Fruit fly (Drosophila melanogaster) whole organism, embryonic: ENCODE data around the gene CG43051.

Experiments used
- Atf3 ChIP-seq: fragments of 200-800 bp; sonication (Bioruptor generic); optimal IDR thresholded peaks from 3 replicates; lab custom pipeline; 2016; ENCODE audit warnings: missing biosample characterization, missing genetic modification characterization
- BEAF-32 ChIP-seq: fragments of 200-800 bp; sonication (Bioruptor generic); optimal IDR thresholded peaks from 3 replicates; lab custom pipeline; 2017; ENCODE audit warnings: missing biosample characterization, missing genetic modification characterization, mild to moderate bottlenecking, moderate library complexity, missing genetic modification reagents
- CG10274 ChIP-seq: fragments of 200-800 bp; sonication (Bioruptor generic); optimal IDR thresholded peaks from 3 replicates; lab custom pipeline; 2017; ENCODE audit warnings: missing biosample characterization, mild to moderate bottlenecking, missing genetic modification characterization
- CG11504 ChIP-seq: fragments of 200-800 bp; sonication (Bioruptor generic); optimal IDR thresholded peaks from 3 replicates; lab custom pipeline; 2019; ENCODE audit warnings: missing biosample characterization, mild to moderate bottlenecking, missing genetic modification characterization, moderate library complexity
- CG12659 ChIP-seq: fragments of 200-800 bp; sonication (Bioruptor generic); optimal IDR thresholded peaks from 3 replicates; lab custom pipeline; 2017; ENCODE audit warnings: mild to moderate bottlenecking, missing biosample characterization, missing genetic modification reagents, missing genetic modification characterization
- CG14860 ChIP-seq: fragments of 200-800 bp; sonication (Bioruptor generic); IDR thresholded peaks from 3 replicates; pipeline ENCODE4 v1.3.6; 2022; ENCODE audit warnings: missing biosample characterization, missing genetic modification characterization; ENCODE audit not compliant: partially characterized antibody
- CG15011 ChIP-seq: fragments of 200-800 bp; sonication (Bioruptor generic); optimal IDR thresholded peaks from 3 replicates; lab custom pipeline; 2018; ENCODE audit warnings: missing biosample characterization, mild to moderate bottlenecking, missing genetic modification characterization
- CG15514 ChIP-seq: fragments of 200-800 bp; sonication (Bioruptor generic); optimal IDR thresholded peaks from 3 replicates; lab custom pipeline; 2017; ENCODE audit warnings: missing biosample characterization, missing genetic modification characterization, mild to moderate bottlenecking, moderate library complexity, missing genetic modification reagents
- CG15696 ChIP-seq: fragments of 200-800 bp; sonication (Bioruptor generic); optimal IDR thresholded peaks from 2 replicates; lab custom pipeline; 2019; ENCODE audit warnings: missing biosample characterization, mild to moderate bottlenecking, missing genetic modification characterization, moderate library complexity
- CG1647 ChIP-seq: fragments of 200-800 bp; sonication (Bioruptor generic); optimal IDR thresholded peaks from 3 replicates; lab custom pipeline; 2016; ENCODE audit warnings: missing biosample characterization, missing genetic modification characterization
- CG17802 ChIP-seq: fragments of 200-800 bp; sonication (Bioruptor generic); optimal IDR thresholded peaks from 2 replicates; lab custom pipeline; 2018; ENCODE audit warnings: missing biosample characterization, mild to moderate bottlenecking, missing genetic modification characterization, moderate library complexity
- CG1832 ChIP-seq: fragments of 200-800 bp; sonication (Bioruptor generic); optimal IDR thresholded peaks from 2 replicates; lab custom pipeline; 2017; ENCODE audit warnings: missing biosample characterization, mild to moderate bottlenecking, missing genetic modification characterization, inconsistent platforms
- CG2678 ChIP-seq: fragments of 200-800 bp; sonication (Bioruptor generic); optimal IDR thresholded peaks from 3 replicates; lab custom pipeline; 2019; ENCODE audit warnings: missing biosample characterization, mild to moderate bottlenecking, missing genetic modification characterization, moderate library complexity
- CG30403 ChIP-seq: fragments of 200-800 bp; sonication (Bioruptor generic); optimal IDR thresholded peaks from 3 replicates; lab custom pipeline; 2016; ENCODE audit warnings: missing biosample characterization, missing genetic modification characterization
- CG3726 ChIP-seq: fragments of 200-800 bp; sonication (Bioruptor generic); IDR thresholded peaks from 3 replicates; pipeline ENCODE4, ENCODE4 v1.3.6; 2022; ENCODE audit warnings: missing biosample characterization, missing genetic modification characterization
- CG3995 ChIP-seq: fragments of 200-800 bp; sonication (Bioruptor generic); optimal IDR thresholded peaks from 3 replicates; lab custom pipeline; 2016; ENCODE audit warnings: missing biosample characterization, missing genetic modification characterization
- CG42726 ChIP-seq: fragments of 200-800 bp; sonication (Bioruptor generic); IDR thresholded peaks from 2 replicates; pipeline ENCODE4 v1.3.6; 2022; ENCODE audit warnings: missing biosample characterization, missing genetic modification characterization; ENCODE audit not compliant: partially characterized antibody
- CG4282 ChIP-seq: fragments of 200-800 bp; sonication (Bioruptor generic); optimal IDR thresholded peaks from 2 replicates; lab custom pipeline; 2016; ENCODE audit warnings: missing biosample characterization, missing genetic modification characterization
- CG43689 ChIP-seq: fragments of 200-800 bp; sonication (Bioruptor generic); IDR thresholded peaks from 2 replicates; pipeline ENCODE4 v1.3.6; 2022; ENCODE audit warnings: missing biosample characterization, missing genetic modification characterization
- CG5245 ChIP-seq: fragments of 200-800 bp; sonication (Bioruptor generic); optimal IDR thresholded peaks from 3 replicates; lab custom pipeline; 2016; ENCODE audit warnings: missing biosample characterization, missing genetic modification characterization
- CG6813 ChIP-seq: fragments of 200-800 bp; sonication (Bioruptor generic); optimal IDR thresholded peaks from 2 replicates; lab custom pipeline; 2017; ENCODE audit warnings: missing biosample characterization, missing genetic modification characterization, mild to moderate bottlenecking, moderate library complexity, missing genetic modification reagents
- CG7372 ChIP-seq: fragments of 200-800 bp; sonication (Bioruptor generic); IDR thresholded peaks from 2 replicates; pipeline ENCODE4 v1.3.6; 2022; ENCODE audit warnings: missing biosample characterization, missing genetic modification characterization
- CG7839 ChIP-seq: fragments of 200-800 bp; sonication (Bioruptor generic); optimal IDR thresholded peaks from 3 replicates; lab custom pipeline; 2018; ENCODE audit warnings: missing biosample characterization, mild to moderate bottlenecking, missing genetic modification characterization, moderate library complexity
- Dfd ChIP-seq, 2 experiments: fragments of >200 bp; optimal IDR thresholded peaks; 2 replicates each; lab custom pipeline; 2017; ENCODE audit warnings: missing biosample characterization in 2 of 2, missing genetic modification characterization in 2 of 2
- HLH4C ChIP-seq: fragments of 200-800 bp; sonication (Bioruptor generic); IDR thresholded peaks from 3 replicates; pipeline ENCODE4 v1.3.6; 2022; ENCODE audit warnings: missing biosample characterization, missing genetic modification characterization; ENCODE audit not compliant: partially characterized antibody
- Lhr ChIP-seq: fragments of 200-800 bp; sonication (Bioruptor generic); optimal IDR thresholded peaks from 3 replicates; lab custom pipeline; 2017; ENCODE audit warnings: mild to moderate bottlenecking, missing biosample characterization, missing genetic modification reagents, missing genetic modification characterization
- Lpt ChIP-seq: fragments of >200 bp; optimal IDR thresholded peaks from 2 replicates; lab custom pipeline; 2018; ENCODE audit warnings: missing biosample characterization, missing genetic modification characterization
- Mes4 ChIP-seq: fragments of 200-800 bp; sonication (Bioruptor generic); optimal IDR thresholded peaks from 2 replicates; lab custom pipeline; 2016; ENCODE audit warnings: missing biosample characterization, missing genetic modification characterization
- Nf-YB ChIP-seq: fragments of 200-800 bp; sonication (Bioruptor generic); optimal IDR thresholded peaks from 3 replicates; lab custom pipeline; 2019; ENCODE audit warnings: missing biosample characterization, mild to moderate bottlenecking, missing genetic modification characterization, moderate library complexity
- Ptx1 ChIP-seq: fragments of 200-800 bp; sonication (Bioruptor generic); IDR thresholded peaks from 2 replicates; pipeline ENCODE4 v1.3.6; 2022; ENCODE audit warnings: missing biosample characterization, missing genetic modification characterization
- Sry-β ChIP-seq: fragments of 200-800 bp; sonication (Bioruptor generic); optimal IDR thresholded peaks from 2 replicates; lab custom pipeline; 2018; ENCODE audit warnings: missing biosample characterization, mild to moderate bottlenecking, missing genetic modification characterization, moderate library complexity
- amos ChIP-seq: fragments of 200-800 bp; sonication (Bioruptor generic); IDR thresholded peaks from 2 replicates; pipeline ENCODE4 v1.3.6; 2022; ENCODE audit warnings: missing biosample characterization, missing genetic modification characterization; ENCODE audit not compliant: partially characterized antibody
- ap ChIP-seq: fragments of 200-800 bp; sonication (Bioruptor generic); IDR thresholded peaks from 2 replicates; pipeline ENCODE4 v1.3.6; 2022; ENCODE audit warnings: missing biosample characterization, missing genetic modification characterization
- ara ChIP-seq: fragments of 200-800 bp; sonication (Bioruptor generic); IDR thresholded peaks from 2 replicates; pipeline ENCODE4 v1.3.6; 2022; ENCODE audit warnings: missing biosample characterization, missing genetic modification characterization
- bowl ChIP-seq: fragments of 200-800 bp; sonication (Bioruptor generic); IDR thresholded peaks from 2 replicates; pipeline ENCODE4 v1.3.6; 2022; ENCODE audit warnings: missing biosample characterization, missing genetic modification characterization
- bsh ChIP-seq, 2 experiments: fragments of 200-800 bp; sonication (Bioruptor generic); optimal IDR thresholded peaks; 2 replicates each; lab custom pipeline; 2017 to 2018; ENCODE audit warnings: mild to moderate bottlenecking in 2 of 2, missing biosample characterization in 2 of 2, missing genetic modification characterization in 2 of 2, moderate library complexity in 1 of 2
- cg ChIP-seq: fragments of 200-800 bp; sonication (Bioruptor generic); optimal IDR thresholded peaks from 3 replicates; lab custom pipeline; 2019; ENCODE audit warnings: missing biosample characterization, mild to moderate bottlenecking, missing genetic modification characterization, moderate library complexity
- fd102C ChIP-seq: fragments of 200-800 bp; sonication (Bioruptor generic); optimal IDR thresholded peaks from 2 replicates; lab custom pipeline; 2018; ENCODE audit warnings: missing biosample characterization, mild to moderate bottlenecking, missing genetic modification characterization, moderate library complexity
- gcm ChIP-seq: fragments of 200-800 bp; sonication (Bioruptor generic); optimal IDR thresholded peaks from 2 replicates; lab custom pipeline; 2019; ENCODE audit warnings: missing biosample characterization, mild to moderate bottlenecking, missing genetic modification characterization, moderate library complexity
- jing ChIP-seq: fragments of 200-800 bp; sonication (Bioruptor generic); optimal IDR thresholded peaks from 2 replicates; lab custom pipeline; 2018; ENCODE audit warnings: missing biosample characterization, mild to moderate bottlenecking, missing genetic modification characterization
- luna ChIP-seq: fragments of 200-800 bp; sonication (Bioruptor generic); optimal IDR thresholded peaks from 2 replicates; lab custom pipeline; 2016; ENCODE audit warnings: missing biosample characterization, missing genetic modification characterization
- nerfin-2 ChIP-seq: fragments of 200-800 bp; sonication (Bioruptor generic); IDR thresholded peaks from 2 replicates; pipeline ENCODE4 v1.3.6; 2022; ENCODE audit warnings: missing biosample characterization, missing genetic modification characterization; ENCODE audit not compliant: partially characterized antibody
- nmo ChIP-seq: fragments of 200-800 bp; sonication (Bioruptor generic); optimal IDR thresholded peaks from 2 replicates; lab custom pipeline; 2018; ENCODE audit warnings: missing biosample characterization, mild to moderate bottlenecking, missing genetic modification characterization, moderate library complexity
- row ChIP-seq: fragments of 200-800 bp; sonication (Bioruptor generic); IDR thresholded peaks from 3 replicates; pipeline ENCODE4 v1.3.6; 2022; ENCODE audit warnings: missing biosample characterization, missing genetic modification characterization
- so ChIP-seq: fragments of 200-800 bp; sonication (Bioruptor generic); IDR thresholded peaks from 3 replicates; pipeline ENCODE4 v1.3.6; 2022; ENCODE audit warnings: missing biosample characterization, missing genetic modification characterization
- tll ChIP-seq, 2 experiments: fragments of 200-800 bp in 1 of 2; fragments of >200 bp in 1 of 2; sonication (Bioruptor generic) in 1 of 2; optimal IDR thresholded peaks; 2 replicates each; lab custom pipeline; 2017 to 2019; ENCODE audit warnings: missing biosample characterization in 2 of 2, missing genetic modification characterization in 2 of 2, mild to moderate bottlenecking in 1 of 2, moderate library complexity in 1 of 2
- ttk ChIP-seq: fragments of 200-800 bp; sonication (Bioruptor generic); IDR thresholded peaks from 2 replicates; pipeline ENCODE4 v2.1.2; 2022; ENCODE audit warnings: missing biosample characterization, missing genetic modification characterization
- tup ChIP-seq: fragments of 200-800 bp; sonication (Bioruptor generic); optimal IDR thresholded peaks from 2 replicates; lab custom pipeline; 2016; ENCODE audit warnings: missing biosample characterization, mild to moderate bottlenecking, missing genetic modification characterization, moderate library complexity
- unpg ChIP-seq: fragments of 200-800 bp; sonication (Bioruptor generic); optimal IDR thresholded peaks from 3 replicates; lab custom pipeline; 2018; ENCODE audit warnings: missing biosample characterization, mild to moderate bottlenecking, missing genetic modification characterization, moderate library complexity
- wdn ChIP-seq: fragments of 200-800 bp; sonication (Bioruptor generic); IDR thresholded peaks from 2 replicates; pipeline ENCODE4 v1.3.6; 2022; ENCODE audit warnings: missing biosample characterization, missing genetic modification characterization

Gene CG43051

DNA sequence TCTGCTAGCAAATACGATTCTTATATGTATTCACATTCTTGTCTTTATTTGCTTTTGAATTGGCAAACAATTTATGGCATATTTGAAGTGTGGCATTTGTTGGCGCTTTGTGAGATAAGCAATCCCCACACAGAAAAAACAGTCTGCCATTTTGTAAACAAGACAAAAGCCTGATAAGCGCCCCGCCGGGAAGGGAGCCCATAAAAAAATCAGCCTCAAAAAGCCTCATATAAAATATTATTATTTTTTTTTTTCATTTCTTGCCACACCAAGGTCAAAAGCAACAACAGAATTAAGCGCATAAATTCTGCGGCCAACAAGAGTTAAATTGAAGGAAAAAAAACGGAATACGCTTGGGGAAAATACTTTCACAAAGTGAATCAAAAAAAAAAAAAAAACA lies 32.4 kb upstream of the CG43051 start (continued):
- TF ChIP-seq tup (no peak), CG11504 (peak; percentile 4), Atf3 (GFP tag; lab: Kevin White, UChicago) (no peak), CG7839 (tag; lab: Kevin White, UChicago) (peak; percentile 26), row (no peak), so (GFP tag; lab: Robert Waterston, UW) (no peak), CG2678 (tag; lab: Kevin White, UChicago) (peak; percentile 72), ara (GFP tag; lab: Robert Waterston, UW) (no peak), CG10274 (GFP tag; lab: Kevin White, UChicago) (no peak), ttk (GFP tag; lab: Robert Waterston, UW) (no peak), CG4282 (GFP tag; lab: Kevin White, UChicago) (no peak), amos (GFP tag; lab: Robert Waterston, UW) (no peak), CG15011 (GFP tag; lab: Kevin White, UChicago) (peak; percentile 18), CG14860 (GFP tag; lab: Robert Waterston, UW) (no peak), cg (GFP tag; lab: Kevin White, UChicago) (no peak), Ptx1 (GFP tag; lab: Robert Waterston, UW) (no peak), Nf-YB (GFP tag; lab: Kevin White, UChicago) (no peak), CG6813 (GFP tag; lab: Kevin White, UChicago) (peak; percentile 84), CG15696 (tag; lab: Kevin White, UChicago) (peak; percentile 7), fd102C (GFP tag; lab: Kevin White, UChicago) (no peak), CG3726 (GFP tag; lab: Robert Waterston, UW) (no peak), wdn (GFP tag; lab: Robert Waterston, UW) (no peak), CG3995 (GFP tag; lab: Kevin White, UChicago) (no peak), luna (GFP tag; lab: Kevin White, UChicago) (no peak), CG12659 (GFP tag; lab: Kevin White, UChicago) (peak; percentile 38), Mes4 (GFP tag; lab: Kevin White, UChicago) (no peak), CG1647 (GFP tag; lab: Kevin White, UChicago) (no peak), jing (GFP tag; lab: Kevin White, UChicago) (no peak), Dfd (GFP tag; optimal IDR thresholded peaks at IDR 0.05; lab: Kevin White, UChicago) (no peak), ap (GFP tag; lab: Robert Waterston, UW) (no peak), bowl (GFP tag; lab: Robert Waterston, UW) (no peak), nerfin-2 (GFP tag; lab: Robert Waterston, UW) (no peak), Lhr (no peak), nmo (GFP tag; lab: Kevin White, UChicago) (no peak), HLH4C (GFP tag; lab: Robert Waterston, UW) (no peak), CG7372 (GFP tag; lab: Robert Waterston, UW) (no peak), unpg (GFP tag; lab: Kevin White, UChicago) (peak; percentile 47), CG15514 (GFP tag; lab: Kevin White, UChicago) (peak; percentile 63), CG1832 (GFP tag; lab: Kevin White, UChicago) (no peak), CG43689 (GFP tag; lab: Robert Waterston, UW) (no peak), Lpt (GFP tag; lab: Kevin White, UChicago) (no peak), bsh (GFP tag; optimal IDR thresholded peaks at IDR 0.05; lab: Kevin White, UChicago) (no peak), CG30403 (GFP tag; lab: Kevin White, UChicago) (no peak), CG17802 (tag; lab: Kevin White, UChicago) (no peak), Sry-β (GFP tag; lab: Kevin White, UChicago) (no peak), tll (GFP tag; optimal IDR thresholded peaks at IDR 0.05; lab: Kevin White, UChicago) (no peak), BEAF-32 (GFP tag; lab: Kevin White, UChicago) (no peak), gcm (GFP tag; lab: Kevin White, UChicago) (no peak), CG5245 (GFP tag; lab: Kevin White, UChicago) (no peak), CG42726 (GFP tag; lab: Robert Waterston, UW) (no peak)
